Fruit fly (Drosophila melanogaster): Measurements from ENCODE around the gene CG10616.

Gene CG10616

dm6 chr3L:12490418-12491035 lies 19.0 kb downstream of the CG10616 start, which contains the start of gene CG10660 (continued):
- TF ChIP-seq Spps (tag; optimal IDR thresholded peaks at IDR 0.05) = peak; percentile 69
- TF ChIP-seq wek (GFP tag; optimal IDR thresholded peaks at IDR 0.05) = peak; percentile 71
- peak; percentile 94 for TF ChIP-seq gem (tag; optimal IDR thresholded peaks at IDR 0.05)
- TF ChIP-seq Jarid2 (GFP tag; optimal IDR thresholded peaks at IDR 0.05) = peak; percentile 62
- TF ChIP-seq Dip2 (GFP tag; IDR thresholded peaks at IDR 0.05) = no peak
- TF ChIP-seq CG1832 (GFP tag; optimal IDR thresholded peaks at IDR 0.05) = no peak
- TF ChIP-seq Dref (GFP tag; IDR thresholded peaks at IDR 0.05) = no peak
- no peak for TF ChIP-seq CG14965 (GFP tag; optimal IDR thresholded peaks at IDR 0.05; ENCODE audit: borderline replicate concordance)
- peak; percentile 59 for TF ChIP-seq Adf1 (GFP tag; IDR thresholded peaks at IDR 0.05)
- no peak for TF ChIP-seq gt (GFP tag; IDR thresholded peaks at IDR 0.05)
- TF ChIP-seq CG7745 (tag; optimal IDR thresholded peaks at IDR 0.05) = peak; percentile 12
- peak; percentile 91 for TF ChIP-seq nmo (GFP tag; optimal IDR thresholded peaks at IDR 0.05)
- peak; percentile 32 for TF ChIP-seq CG8089 (GFP tag; optimal IDR thresholded peaks at IDR 0.05)
- no peak for TF ChIP-seq Bgb (GFP tag; IDR thresholded peaks at IDR 0.05; ENCODE audit: partially characterized antibody)
- TF ChIP-seq sisA (GFP tag; IDR thresholded peaks at IDR 0.05) = peak; percentile 87
- peak; percentile 81 for TF ChIP-seq ind (GFP tag; optimal IDR thresholded peaks at IDR 0.05)
- peak; percentile 85 for TF ChIP-seq B-H1 (GFP tag; IDR thresholded peaks at IDR 0.05)
- peak; percentile 40 for TF ChIP-seq CG7786 (GFP tag; optimal IDR thresholded peaks at IDR 0.05)
- TF ChIP-seq gcm2 (GFP tag; optimal IDR thresholded peaks at IDR 0.05) = peak; percentile 69
- peak; percentile 36 for TF ChIP-seq CG10543 (GFP tag; optimal IDR thresholded peaks at IDR 0.05)
- no peak for TF ChIP-seq CG14860 (GFP tag; IDR thresholded peaks at IDR 0.05; ENCODE audit: partially characterized antibody)
- no peak for TF ChIP-seq ato (GFP tag; IDR thresholded peaks at IDR 0.05; ENCODE audit: partially characterized antibody)
- TF ChIP-seq cwo (GFP tag; optimal IDR thresholded peaks at IDR 0.05) = peak; percentile 75
- peak; percentile 48 for TF ChIP-seq pho (GFP tag; optimal IDR thresholded peaks at IDR 0.05)
- peak; percentile 89 for TF ChIP-seq az2 (GFP tag; optimal IDR thresholded peaks at IDR 0.05)
- TF ChIP-seq ci (GFP tag; IDR thresholded peaks at IDR 0.05) = peak; percentile 96
- TF ChIP-seq pb (GFP tag; optimal IDR thresholded peaks at IDR 0.05) = peak; percentile 45
- TF ChIP-seq pnt (GFP tag; optimal IDR thresholded peaks at IDR 0.05) = peak; percentile 60
- TF ChIP-seq H2.0 (GFP tag; IDR thresholded peaks at IDR 0.05) = peak; percentile 82
- TF ChIP-seq zfh1 (GFP tag; IDR thresholded peaks at IDR 0.05) = peak; percentile 91
- peak; percentile 57 for TF ChIP-seq eyg (GFP tag; optimal IDR thresholded peaks at IDR 0.05)
- peak; percentile 85 for TF ChIP-seq Ssrp (tag; optimal IDR thresholded peaks at IDR 0.05)
- TF ChIP-seq nau (GFP tag; optimal IDR thresholded peaks at IDR 0.05) = peak; percentile 87
- TF ChIP-seq ems (GFP tag; optimal IDR thresholded peaks at IDR 0.05) = peak; percentile 61
- peak; percentile 89 for TF ChIP-seq ranshi (GFP tag; IDR thresholded peaks at IDR 0.05)
- peak; percentile 93 for TF ChIP-seq CG11504 (tag; optimal IDR thresholded peaks at IDR 0.05)
- TF ChIP-seq cad (GFP tag; optimal IDR thresholded peaks at IDR 0.05) = no peak
- TF ChIP-seq wdn (GFP tag; IDR thresholded peaks at IDR 0.05) = peak; percentile 75
- TF ChIP-seq CG1233 (GFP tag; optimal IDR thresholded peaks at IDR 0.05) = peak; percentile 79
- TF ChIP-seq psq (GFP tag; optimal IDR thresholded peaks at IDR 0.05) = peak; percentile 65
- no peak for TF ChIP-seq gfzf (GFP tag; optimal IDR thresholded peaks at IDR 0.05)
- TF ChIP-seq salm (tag; optimal IDR thresholded peaks at IDR 0.05) = peak; percentile 90
- peak; percentile 12 for TF ChIP-seq CG15696 (tag; optimal IDR thresholded peaks at IDR 0.05)
- no peak for TF ChIP-seq slou (GFP tag; optimal IDR thresholded peaks at IDR 0.05)
- TF ChIP-seq sc (optimal IDR thresholded peaks at IDR 0.05) = no peak
- peak; percentile 85 for TF ChIP-seq sc (GFP tag; optimal IDR thresholded peaks at IDR 0.05)
- TF ChIP-seq chn (GFP tag; optimal IDR thresholded peaks at IDR 0.05) = peak; percentile 67
- TF ChIP-seq fd96Cb (tag; optimal IDR thresholded peaks at IDR 0.05) = peak; percentile 91
- TF ChIP-seq pros (GFP tag; optimal IDR thresholded peaks at IDR 0.05) = no peak
- peak; percentile 74 for TF ChIP-seq sob (GFP tag; IDR thresholded peaks at IDR 0.05)
- TF ChIP-seq CG17829 (tag; optimal IDR thresholded peaks at IDR 0.05) = peak; percentile 76
